Worm (Caenorhabditis elegans): ENCODE results near the gene icd-1.

The icd-1 gene

ce11 chrII:6615232-6616029 lies 27.0 kb upstream of the icd-1 start (continued):
- TF ChIP-seq fkh-8 (tag; optimal IDR thresholded peaks at IDR 0.05) (no peak), elt-3 (tag; optimal IDR thresholded peaks at IDR 0.05) (peak in 1 of 6 experiments; percentile 68), nhr-90 (tag; optimal IDR thresholded peaks at IDR 0.05; ENCODE audit: poor library complexity) (no peak), zag-1 (tag; optimal IDR thresholded peaks at IDR 0.05) (no peak), swsn-7 (tag; optimal IDR thresholded peaks at IDR 0.05) (no peak), rnt-1 (tag; optimal IDR thresholded peaks at IDR 0.05) (no peak), pag-3 (tag; optimal IDR thresholded peaks at IDR 0.05; ENCODE audit: borderline replicate concordance, insufficient read depth) (no peak), nhr-76 (tag; optimal IDR thresholded peaks at IDR 0.05) (no peak), ces-1 (GFP tag; optimal IDR thresholded peaks at IDR 0.05) (no peak), nhr-237 (tag; optimal IDR thresholded peaks at IDR 0.05) (no peak)

ce11 chrII:6614500-6614899 lies 26.0 kb upstream of the icd-1 start:
- TF ChIP-seq ceh-63 (GFP tag; optimal IDR thresholded peaks at IDR 0.05) (no peak), elt-2 (tag; optimal IDR thresholded peaks at IDR 0.05) (peak; percentile 63)

ce11 chrII:6612544-6612943 lies 24.1 kb upstream of the icd-1 start:
- peak; percentile 72 for TF ChIP-seq elt-2 (tag; optimal IDR thresholded peaks at IDR 0.05)
- TF ChIP-seq C34B4.2 (tag; optimal IDR thresholded peaks at IDR 0.05) = no peak
- peak in 1 of 2 experiments; percentile 34 for TF ChIP-seq lin-35 (GFP tag; optimal IDR thresholded peaks at IDR 0.05)
- TF ChIP-seq mep-1 (tag; optimal IDR thresholded peaks at IDR 0.05) = no peak

- no peak for TF ChIP-seq ces-1 (GFP tag; optimal IDR thresholded peaks at IDR 0.05)
- no peak for TF ChIP-seq rnt-1 (tag; optimal IDR thresholded peaks at IDR 0.05)
- TF ChIP-seq elt-3 (tag; optimal IDR thresholded peaks at IDR 0.05) = peak in 3 of 6 experiments; percentile 13 to 48 (median 25)
- TF ChIP-seq blmp-1 (tag; optimal IDR thresholded peaks at IDR 0.05) = peak; percentile 54
- TF ChIP-seq lin-14 (GFP tag; optimal IDR thresholded peaks at IDR 0.05) = peak; percentile 74
- TF ChIP-seq snu-23 (GFP tag; optimal IDR thresholded peaks at IDR 0.05) = peak; percentile 31
- no peak for TF ChIP-seq xbp-1 (tag; optimal IDR thresholded peaks at IDR 0.05)
- peak; percentile 19 for TF ChIP-seq nhr-71 (tag; optimal IDR thresholded peaks at IDR 0.05)
- peak; percentile 66 for TF ChIP-seq mep-1 (tag; optimal IDR thresholded peaks at IDR 0.05)
- TF ChIP-seq C16A3.4 (tag; optimal IDR thresholded peaks at IDR 0.05) = peak; percentile 4
- peak; percentile 1 for TF ChIP-seq nhr-90 (tag; optimal IDR thresholded peaks at IDR 0.05; ENCODE audit: poor library complexity)
- TF ChIP-seq lsy-2 (tag; optimal IDR thresholded peaks at IDR 0.05) = peak; percentile 0 to 31
- TF ChIP-seq ceh-90 (tag; optimal IDR thresholded peaks at IDR 0.05) = no peak
- TF ChIP-seq nhr-85 (tag) = peak; percentile 87
Observed at ce11 chrII:6610262-6610661, 21.8 kb upstream of the icd-1 start.

- TF ChIP-seq lin-13 (GFP tag; optimal IDR thresholded peaks at IDR 0.05) = no peak
- TF ChIP-seq ets-5 (GFP tag; IDR thresholded peaks at IDR 0.05) = no peak
- no peak for TF ChIP-seq pax-3 (tag; optimal IDR thresholded peaks at IDR 0.05)
- peak; percentile 40 for TF ChIP-seq nhr-20 (tag; optimal IDR thresholded peaks at IDR 0.05)
- TF ChIP-seq tbx-2 (tag; optimal IDR thresholded peaks at IDR 0.05) = peak; percentile 8
- peak; percentile 38 for TF ChIP-seq nhr-71 (tag; optimal IDR thresholded peaks at IDR 0.05)
- no peak for TF ChIP-seq sup-37 (GFP tag; optimal IDR thresholded peaks at IDR 0.05)
- TF ChIP-seq nhr-90 (tag; optimal IDR thresholded peaks at IDR 0.05; ENCODE audit: poor library complexity) = no peak
- TF ChIP-seq lsy-2 (tag; optimal IDR thresholded peaks at IDR 0.05) = peak; percentile 41 to 57
- TF ChIP-seq ztf-11 (tag; optimal IDR thresholded peaks at IDR 0.05) = no peak
- no peak for TF ChIP-seq fos-1 (tag; optimal IDR thresholded peaks at IDR 0.05)
- no peak for TF ChIP-seq vab-15 (tag; optimal IDR thresholded peaks at IDR 0.05)
- TF ChIP-seq elt-2 (tag; optimal IDR thresholded peaks at IDR 0.05) = peak; percentile 11
- no peak for TF ChIP-seq nhr-12 (tag; optimal IDR thresholded peaks at IDR 0.05)
- no peak for TF ChIP-seq jun-1 (tag; optimal IDR thresholded peaks at IDR 0.05)
- TF ChIP-seq tlp-1 (tag; optimal IDR thresholded peaks at IDR 0.05) = no peak
- TF ChIP-seq mep-1 (tag; optimal IDR thresholded peaks at IDR 0.05) = peak; percentile 65
- peak; percentile 41 for TF ChIP-seq blmp-1 (tag; optimal IDR thresholded peaks at IDR 0.05)
- TF ChIP-seq ceh-88 (GFP tag; IDR thresholded peaks at IDR 0.05) = no peak
- TF ChIP-seq pqm-1 (tag; optimal IDR thresholded peaks at IDR 0.05) = no peak
- TF ChIP-seq zag-1 (tag; optimal IDR thresholded peaks at IDR 0.05) = no peak
- TF ChIP-seq F16B12.6 (tag; optimal IDR thresholded peaks at IDR 0.05) = peak; percentile 89
- TF ChIP-seq grh-1 (GFP tag; IDR thresholded peaks at IDR 0.05) = no peak
- peak; percentile 60 for TF ChIP-seq lin-14 (GFP tag; optimal IDR thresholded peaks at IDR 0.05)
- TF ChIP-seq nhr-84 (tag; optimal IDR thresholded peaks at IDR 0.05) = no peak
- TF ChIP-seq hlh-4 (tag; optimal IDR thresholded peaks at IDR 0.05) = no peak
Observed at ce11 chrII:6609315-6609842, 20.9 kb upstream of the icd-1 start, which contains the start of gene epg-5. Gene epg-5, minus strand, starts transcription at chrII:6609365.

Data from whole organism, L1 larva.